Worm (Caenorhabditis elegans): ENCODE data around the gene cyc-2.2.

DNA sequence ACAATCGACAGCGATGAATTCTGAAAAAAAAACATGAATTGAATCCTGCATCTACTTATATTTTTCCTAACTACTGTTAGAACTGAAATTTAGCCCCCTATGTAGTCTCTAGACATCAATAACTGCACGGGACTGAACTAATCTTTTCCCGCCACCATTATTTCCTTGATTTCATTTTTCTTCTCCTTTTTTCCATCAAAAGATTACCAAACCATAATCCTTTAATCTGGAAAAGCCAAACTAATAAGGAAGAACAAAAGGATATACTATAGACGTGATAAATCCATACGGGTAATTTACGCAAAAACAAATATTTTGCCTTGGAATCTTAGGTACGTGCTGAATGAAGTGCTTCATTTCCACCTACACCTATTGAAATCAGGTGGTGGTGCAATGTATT is 44.7 kb downstream of the cyc-2.2 start:
- TF ChIP-seq fax-1 (tag; optimal IDR thresholded peaks at IDR 0.05) = no peak
- TF ChIP-seq syd-9 (tag; optimal IDR thresholded peaks at IDR 0.05) = no peak
- no peak for TF ChIP-seq fkh-10 (GFP tag; optimal IDR thresholded peaks at IDR 0.05)
- no peak for TF ChIP-seq elt-4 (tag; optimal IDR thresholded peaks at IDR 0.05)
